Fruit fly (Drosophila melanogaster) whole organism, pupa: ENCODE data around the gene tub.

Experiments used
- CG10348 ChIP-seq: fragments of 200-800 bp; sonication (Bioruptor generic); IDR thresholded peaks from 2 replicates; pipeline ENCODE4 v1.3.6; 2022; ENCODE audit warnings: missing biosample characterization, missing genetic modification characterization
- CG12605 ChIP-seq: fragments of 200-800 bp; sonication (Bioruptor generic); IDR thresholded peaks from 2 replicates; pipeline ENCODE4 v1.3.6; 2022; ENCODE audit warnings: missing biosample characterization, missing genetic modification characterization
- CG13204 ChIP-seq: fragments of 200-800 bp; sonication (Bioruptor generic); optimal IDR thresholded peaks from 2 replicates; lab custom pipeline; 2018; ENCODE audit warnings: missing biosample characterization, mild to moderate bottlenecking, missing genetic modification characterization, moderate library complexity
- CG14655 ChIP-seq: fragments of 200-800 bp; sonication (Bioruptor generic); optimal IDR thresholded peaks from 3 replicates; lab custom pipeline; 2017; ENCODE audit warnings: mild to moderate bottlenecking, missing biosample characterization, missing genetic modification reagents, missing genetic modification characterization
- CG15710 ChIP-seq: fragments of 200-800 bp; sonication (Bioruptor generic); optimal IDR thresholded peaks from 2 replicates; lab custom pipeline; 2018; ENCODE audit warnings: missing biosample characterization, mild to moderate bottlenecking, missing genetic modification characterization, moderate library complexity
- CG17806 ChIP-seq: fragments of 200-800 bp; sonication (Bioruptor generic); optimal IDR thresholded peaks from 2 replicates; lab custom pipeline; 2018; ENCODE audit warnings: missing biosample characterization, mild to moderate bottlenecking, missing genetic modification characterization, moderate library complexity
- CG32121 ChIP-seq: fragments of 200-800 bp; sonication (Bioruptor generic); IDR thresholded peaks from 2 replicates; pipeline ENCODE4 v1.3.6; 2022; ENCODE audit warnings: missing biosample characterization, missing genetic modification characterization
- CG34367 ChIP-seq: fragments of 200-800 bp; sonication (Bioruptor generic); optimal IDR thresholded peaks from 2 replicates; lab custom pipeline; 2018; ENCODE audit warnings: missing biosample characterization, mild to moderate bottlenecking, missing genetic modification characterization
- CG4496 ChIP-seq: fragments of 200-800 bp; sonication (Bioruptor generic); IDR thresholded peaks from 3 replicates; pipeline ENCODE4 v1.3.6; 2022; ENCODE audit warnings: missing biosample characterization, missing genetic modification characterization
- CG8159 ChIP-seq: fragments of 200-800 bp; sonication (Bioruptor generic); optimal IDR thresholded peaks from 3 replicates; lab custom pipeline; 2018; ENCODE audit warnings: missing biosample characterization, mild to moderate bottlenecking, missing genetic modification characterization, moderate library complexity
- CG8301 ChIP-seq: fragments of 200-800 bp; sonication (Bioruptor generic); optimal IDR thresholded peaks from 2 replicates; lab custom pipeline; 2018; ENCODE audit warnings: missing biosample characterization, mild to moderate bottlenecking, missing genetic modification characterization
- CG9948 ChIP-seq: fragments of 200-800 bp; sonication (Bioruptor generic); optimal IDR thresholded peaks from 2 replicates; lab custom pipeline; 2018; ENCODE audit warnings: missing biosample characterization, mild to moderate bottlenecking, missing genetic modification characterization, moderate library complexity
- D1 ChIP-seq: fragments of 200-800 bp; sonication (Bioruptor generic); optimal IDR thresholded peaks from 2 replicates; lab custom pipeline; 2018; ENCODE audit warnings: missing biosample characterization, mild to moderate bottlenecking, missing genetic modification characterization, moderate library complexity
- EcR ChIP-seq: fragments of 200-800 bp; sonication (Bioruptor generic); optimal IDR thresholded peaks from 3 replicates; lab custom pipeline; 2019; ENCODE audit warnings: missing biosample characterization, missing genetic modification characterization, mild to moderate bottlenecking, moderate library complexity, missing genetic modification reagents
- Ets98B ChIP-seq: fragments of 200-800 bp; sonication (Bioruptor generic); IDR thresholded peaks from 2 replicates; pipeline ENCODE4 v1.3.6; 2022; ENCODE audit warnings: missing biosample characterization, missing genetic modification characterization
- Pif1A ChIP-seq: fragments of 200-800 bp; sonication (Bioruptor generic); optimal IDR thresholded peaks from 3 replicates; lab custom pipeline; 2016; ENCODE audit warnings: missing biosample characterization, missing genetic modification characterization
- Pif1B ChIP-seq: fragments of 200-800 bp; sonication (Bioruptor generic); optimal IDR thresholded peaks from 3 replicates; lab custom pipeline; 2016; ENCODE audit warnings: missing biosample characterization, missing genetic modification characterization
- Snoo ChIP-seq: fragments of 200-800 bp; sonication (Bioruptor generic); optimal IDR thresholded peaks from 3 replicates; lab custom pipeline; 2017; ENCODE audit warnings: missing biosample characterization, mild to moderate bottlenecking, missing genetic modification characterization, inconsistent platforms
- fd96Ca ChIP-seq: fragments of 200-800 bp; sonication (Bioruptor generic); IDR thresholded peaks from 3 replicates; pipeline ENCODE4 v1.3.6; 2022; ENCODE audit warnings: missing biosample characterization, missing genetic modification characterization
- gl ChIP-seq: fragments of 200-800 bp; sonication (Bioruptor generic); optimal IDR thresholded peaks from 2 replicates; lab custom pipeline; 2018; ENCODE audit warnings: missing biosample characterization, mild to moderate bottlenecking, missing genetic modification characterization
- rn ChIP-seq: fragments of 200-800 bp; sonication (Bioruptor generic); IDR thresholded peaks from 2 replicates; pipeline ENCODE4 v1.3.6; 2022; ENCODE audit warnings: missing biosample characterization, missing genetic modification characterization

Gene tub

dm6 chr3R:4387490-4387889 lies at the start of gene tub:
Gene tub (plus strand): TSS chr3R:4387742.
- TF ChIP-seq CG13204 (GFP tag; lab: Kevin White, UChicago) (no peak), CG10348 (no peak), CG32121 (GFP tag; lab: Robert Waterston, UW) (peak; percentile 29), CG15710 (peak; percentile 16), Pif1A (GFP tag; lab: Kevin White, UChicago) (no peak), rn (no peak), D1 (tag; lab: Kevin White, UChicago) (no peak), CG4496 (GFP tag; lab: Robert Waterston, UW) (peak; percentile 29; the same call in 1 of the 3 replicates), Pif1B (GFP tag; lab: Kevin White, UChicago) (no peak), CG12605 (no peak), CG17806 (tag; lab: Kevin White, UChicago) (no peak), CG8301 (tag; lab: Kevin White, UChicago) (no peak), Ets98B (GFP tag; lab: Robert Waterston, UW) (peak; percentile 15; the same call in 1 of the 2 replicates), CG8159 (tag; lab: Kevin White, UChicago) (no peak), Snoo (peak; percentile 24), EcR (peak; percentile 8), fd96Ca (GFP tag; lab: Robert Waterston, UW) (no peak), CG14655 (no peak), CG34367 (peak; percentile 1), gl (no peak), CG9948 (tag; lab: Kevin White, UChicago) (no peak)

dm6 chr3R:4340174-4340573 lies 47.4 kb upstream of the tub start:
- no peak for TF ChIP-seq rn
- TF ChIP-seq Pif1B (GFP tag; lab: Kevin White, UChicago), result no peak
- no peak for TF ChIP-seq Pif1A (GFP tag; lab: Kevin White, UChicago)
- TF ChIP-seq CG8159 (tag; lab: Kevin White, UChicago), result no peak
- no peak for TF ChIP-seq CG10348
- no peak for TF ChIP-seq CG14655
- no peak for TF ChIP-seq CG9948 (tag; lab: Kevin White, UChicago)
- no peak for TF ChIP-seq CG15710
- TF ChIP-seq CG17806 (tag; lab: Kevin White, UChicago), result no peak
- TF ChIP-seq CG32121 (GFP tag; lab: Robert Waterston, UW), result no peak
- no peak for TF ChIP-seq Ets98B (GFP tag; lab: Robert Waterston, UW)
- no peak for TF ChIP-seq CG12605
- TF ChIP-seq fd96Ca (GFP tag; lab: Robert Waterston, UW), result no peak
- TF ChIP-seq D1 (tag; lab: Kevin White, UChicago), result no peak
- TF ChIP-seq CG13204 (GFP tag; lab: Kevin White, UChicago), result no peak
- TF ChIP-seq CG8301 (tag; lab: Kevin White, UChicago), result no peak
- TF ChIP-seq Snoo, result no peak
- TF ChIP-seq CG4496 (GFP tag; lab: Robert Waterston, UW), result no peak
- no peak for TF ChIP-seq CG34367
- TF ChIP-seq, all 21 proteins: peak for 0

dm6 chr3R:4341177-4341576 lies 46.4 kb upstream of the tub start:
- no peak for TF ChIP-seq EcR
- no peak for TF ChIP-seq CG8301 (tag; lab: Kevin White, UChicago)

- TF ChIP-seq Snoo (no peak), Pif1B (GFP tag; lab: Kevin White, UChicago) (no peak), CG32121 (GFP tag; lab: Robert Waterston, UW) (no peak), CG15710 (no peak), CG34367 (no peak), Ets98B (GFP tag; lab: Robert Waterston, UW) (no peak), D1 (tag; lab: Kevin White, UChicago) (no peak), CG12605 (no peak), CG10348 (no peak)
Observed at dm6 chr3R:4346636-4347035, 40.9 kb upstream of the tub start, which contains the start of gene hkb. Gene hkb (minus strand): TSS chr3R:4346646.

- TF ChIP-seq Pif1B (GFP tag; lab: Kevin White, UChicago), result no peak
- TF ChIP-seq Pif1A (GFP tag; lab: Kevin White, UChicago), result no peak
- no peak for TF ChIP-seq EcR
- no peak for TF ChIP-seq rn
- TF ChIP-seq CG4496 (GFP tag; lab: Robert Waterston, UW), result no peak
- TF ChIP-seq fd96Ca (GFP tag; lab: Robert Waterston, UW), result no peak
- no peak for TF ChIP-seq CG15710
- no peak for TF ChIP-seq CG32121 (GFP tag; lab: Robert Waterston, UW)
- no peak for TF ChIP-seq CG13204 (GFP tag; lab: Kevin White, UChicago)
- TF ChIP-seq CG10348, result no peak
- no peak for TF ChIP-seq D1 (tag; lab: Kevin White, UChicago)
- no peak for TF ChIP-seq Snoo
- TF ChIP-seq CG9948 (tag; lab: Kevin White, UChicago), result no peak
- no peak for TF ChIP-seq Ets98B (GFP tag; lab: Robert Waterston, UW)
- no peak for TF ChIP-seq gl
- no peak for TF ChIP-seq CG8301 (tag; lab: Kevin White, UChicago)
Observed at dm6 chr3R:4348197-4348814, 39.2 kb upstream of the tub start.

dm6 chr3R:4350199-4350598 lies 37.3 kb upstream of the tub start:
- TF ChIP-seq CG4496 (GFP tag; lab: Robert Waterston, UW), result no peak
- TF ChIP-seq CG32121 (GFP tag; lab: Robert Waterston, UW), result no peak
- no peak for TF ChIP-seq CG14655
- no peak for TF ChIP-seq Ets98B (GFP tag; lab: Robert Waterston, UW)
- TF ChIP-seq Snoo, result no peak
